Worm (Caenorhabditis elegans): Measurements from ENCODE around the gene R07E5.4.

DNA sequence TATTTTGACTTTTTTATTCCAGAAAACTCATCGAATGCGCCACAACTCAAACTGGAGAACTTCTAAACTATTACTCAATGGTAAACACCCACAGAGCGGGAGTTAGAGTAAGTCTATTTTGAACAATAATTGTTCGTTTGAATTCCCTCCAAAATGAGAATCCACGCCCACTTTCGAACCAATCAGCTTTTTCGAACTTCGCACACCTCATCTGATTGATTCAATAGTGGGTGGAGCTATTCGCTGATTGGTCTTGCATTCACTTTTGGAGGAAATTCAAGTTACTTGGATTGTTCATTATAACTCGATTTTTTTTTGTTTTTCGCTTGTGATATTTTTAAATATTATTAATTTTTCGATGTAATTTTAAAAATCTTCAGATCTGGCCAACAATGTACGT, 1.3 kb downstream of the R07E5.4 start:
- TF ChIP-seq nhr-77 (tag; optimal IDR thresholded peaks at IDR 0.05) (no peak), lin-29 (GFP tag; IDR thresholded peaks at IDR 0.05) (no peak), ama-1 (optimal IDR thresholded peaks at IDR 0.05) (no peak)
